Worm (Caenorhabditis elegans): ENCODE measurements around the gene srx-110.

The srx-110 gene

ce11 chrII:3711047-3711446 lies 1.7 kb downstream of the srx-110 start, which contains the start of gene fbxc-53:
fbxc-53 (plus strand) TSS chrII:3711291.
- TF ChIP-seq ceh-82 (tag; optimal IDR thresholded peaks at IDR 0.05) = no peak

ce11 chrII:3714595-3714994 lies 5.2 kb downstream of the srx-110 start, which contains the start of gene srh-100:
srh-100 (minus strand) TSS chrII:3714695.
- no peak for TF ChIP-seq unc-39 (tag; optimal IDR thresholded peaks at IDR 0.05)
- TF ChIP-seq lin-39 (tag; optimal IDR thresholded peaks at IDR 0.05) = no peak
- no peak for TF ChIP-seq unc-62 (GFP tag; optimal IDR thresholded peaks at IDR 0.05)
- no peak for TF ChIP-seq nhr-237 (tag; optimal IDR thresholded peaks at IDR 0.05)
- no peak for TF ChIP-seq nhr-23 (tag; optimal IDR thresholded peaks at IDR 0.05)

ce11 chrII:3716455-3716854 lies 7.1 kb downstream of the srx-110 start, which contains the start of gene srh-99:
srh-99 (minus strand) TSS chrII:3716555.
- TF ChIP-seq skn-1 (tag; optimal IDR thresholded peaks at IDR 0.05) (no peak), nhr-28 (tag; optimal IDR thresholded peaks at IDR 0.05) (no peak), lsy-12 (tag; optimal IDR thresholded peaks at IDR 0.05) (no peak), egl-27 (tag; optimal IDR thresholded peaks at IDR 0.05) (no peak), sea-2 (GFP tag; optimal IDR thresholded peaks at IDR 0.05) (no peak), ztf-11 (tag; optimal IDR thresholded peaks at IDR 0.05) (no peak), elt-2 (tag; optimal IDR thresholded peaks at IDR 0.05) (no peak), ceh-28 (tag; optimal IDR thresholded peaks at IDR 0.05) (no peak), nhr-12 (tag; optimal IDR thresholded peaks at IDR 0.05) (no peak), fos-1 (tag; optimal IDR thresholded peaks at IDR 0.05) (no peak), R02D3.7 (tag; optimal IDR thresholded peaks at IDR 0.05) (no peak), unc-39 (tag; optimal IDR thresholded peaks at IDR 0.05) (no peak), elt-1 (tag; optimal IDR thresholded peaks at IDR 0.05) (no peak), ama-1 (optimal IDR thresholded peaks at IDR 0.05) (no peak)

ce11 chrII:3716961-3717360 lies 7.6 kb downstream of the srx-110 start, which contains the start of gene fbxc-52:
fbxc-52 (plus strand) TSS chrII:3717261.
- TF ChIP-seq nhr-25 (tag; optimal IDR thresholded peaks at IDR 0.05) = peak; percentile 45
- no peak for TF ChIP-seq R02D3.7 (tag; optimal IDR thresholded peaks at IDR 0.05)

- TF ChIP-seq ztf-4 (tag; optimal IDR thresholded peaks at IDR 0.05) = no peak
- no peak for TF ChIP-seq ztf-11 (tag; optimal IDR thresholded peaks at IDR 0.05)
- no peak for TF ChIP-seq sea-2 (GFP tag; optimal IDR thresholded peaks at IDR 0.05)
- TF ChIP-seq R02D3.7 (tag; optimal IDR thresholded peaks at IDR 0.05) = no peak
- TF ChIP-seq skn-1 (tag; optimal IDR thresholded peaks at IDR 0.05) = no peak
- TF ChIP-seq hmg-11 (tag; optimal IDR thresholded peaks at IDR 0.05) = no peak
- TF ChIP-seq unc-62 (GFP tag; optimal IDR thresholded peaks at IDR 0.05) = no peak
Measured at ce11 chrII:3721016-3721415, 11.7 kb downstream of the srx-110 start, which contains the start of gene C46E10.3. C46E10.3 (plus strand) TSS chrII:3721316.

- no peak for TF ChIP-seq fos-1 (tag; optimal IDR thresholded peaks at IDR 0.05)
Measured at ce11 chrII:3724175-3724715, 14.9 kb downstream of the srx-110 start, which contains the start of gene C46E10.1. C46E10.1 (plus strand) TSS chrII:3724225.

ce11 chrII:3727996-3728395 lies 18.6 kb downstream of the srx-110 start, which contains the start of gene C46E10.8:
C46E10.8 (minus strand) TSS chrII:3728096.
- no peak for TF ChIP-seq unc-39 (tag; optimal IDR thresholded peaks at IDR 0.05)
- no peak for TF ChIP-seq nhr-23 (tag; optimal IDR thresholded peaks at IDR 0.05)
- TF ChIP-seq snpc-4 (tag; optimal IDR thresholded peaks at IDR 0.05) = no peak
- no peak for TF ChIP-seq fos-1 (tag; optimal IDR thresholded peaks at IDR 0.05)
- no peak for TF ChIP-seq sea-2 (GFP tag; optimal IDR thresholded peaks at IDR 0.05)
- TF ChIP-seq fkh-10 (GFP tag; optimal IDR thresholded peaks at IDR 0.05) = no peak
- no peak for TF ChIP-seq pha-4 (tag; optimal IDR thresholded peaks at IDR 0.05)
- no peak for TF ChIP-seq ama-1 (optimal IDR thresholded peaks at IDR 0.05)
- TF ChIP-seq fkh-2 (tag; optimal IDR thresholded peaks at IDR 0.05) = no peak

ce11 chrII:3731723-3732122 lies 22.4 kb downstream of the srx-110 start, which contains the start of the genes sdz-12 and bath-31:
sdz-12 (minus strand) TSS chrII:3731823.
bath-31 (plus strand) TSS chrII:3731973.
- TF ChIP-seq egl-5 (tag; optimal IDR thresholded peaks at IDR 0.05) (no peak), ceh-16 (tag; optimal IDR thresholded peaks at IDR 0.05) (no peak), nhr-25 (tag; optimal IDR thresholded peaks at IDR 0.05) (no peak), aly-2 (tag; optimal IDR thresholded peaks at IDR 0.05) (no peak), mml-1 (tag; optimal IDR thresholded peaks at IDR 0.05) (no peak), ama-1 (optimal IDR thresholded peaks at IDR 0.05) (no peak), sea-2 (GFP tag; optimal IDR thresholded peaks at IDR 0.05) (no peak), lin-15B (tag; optimal IDR thresholded peaks at IDR 0.05) (no peak), zag-1 (tag; optimal IDR thresholded peaks at IDR 0.05) (no peak), pqm-1 (tag; optimal IDR thresholded peaks at IDR 0.05) (no peak), jun-1 (tag; optimal IDR thresholded peaks at IDR 0.05) (no peak), tbx-2 (tag; optimal IDR thresholded peaks at IDR 0.05) (no peak), hmg-11 (tag; optimal IDR thresholded peaks at IDR 0.05) (no peak), nhr-67 (tag; optimal IDR thresholded peaks at IDR 0.05) (no peak), nhr-237 (tag; optimal IDR thresholded peaks at IDR 0.05) (no peak), lin-39 (tag; optimal IDR thresholded peaks at IDR 0.05) (no peak), ceh-82 (tag; optimal IDR thresholded peaks at IDR 0.05) (no peak), unc-62 (GFP tag; optimal IDR thresholded peaks at IDR 0.05) (no peak)
